Fruit fly (Drosophila melanogaster): Measurements from ENCODE around the gene CG1523.

- no peak for TF ChIP-seq CG6163 (GFP tag; IDR thresholded peaks at IDR 0.05)
- no peak for TF ChIP-seq CG6808 (GFP tag; optimal IDR thresholded peaks at IDR 0.05)
Measured at dm6 chr3R:28840620-28841019, 21.2 kb upstream of the CG1523 start.

Measured in whole organism, prepupa.